Worm (Caenorhabditis elegans) whole organism, late embryonic: Measurements from ENCODE around the gene par-5.

Experiments used
- T23F11.4 ChIP-seq: fragments of 200-800 bp; sonication (Bioruptor generic); optimal IDR thresholded peaks from 2 replicates; lab custom pipeline; 2018; ENCODE audit warnings: mild to moderate bottlenecking, missing genetic modification characterization, missing compliant biosample characterization
- Y22D7AL.16 ChIP-seq: sonication (generic microtip); optimal IDR thresholded peaks from 2 replicates; lab custom pipeline; 2016; ENCODE audit warnings: missing genetic modification characterization, missing compliant biosample characterization
- dve-1 ChIP-seq: sonication (generic microtip); optimal IDR thresholded peaks from 2 replicates; lab custom pipeline; 2017; ENCODE audit warnings: antibody characterized with exemption, mild to moderate bottlenecking, missing genetic modification characterization, missing compliant biosample characterization
- elt-2 ChIP-seq: sonication (generic microtip); optimal IDR thresholded peaks from 2 replicates; lab custom pipeline; 2016; ENCODE audit warnings: missing genetic modification reagents, missing genetic modification characterization, missing compliant biosample characterization
- eyg-1 ChIP-seq: sonication (generic microtip); optimal IDR thresholded peaks from 2 replicates; lab custom pipeline; 2016; ENCODE audit warnings: missing genotype, missing genetic modification characterization, missing compliant biosample characterization
- fkh-10 ChIP-seq: fragments of 150-350 bp; optimal IDR thresholded peaks from 2 replicates; lab custom pipeline; 2014; ENCODE audit warnings: missing biosample characterization, missing genetic modification reagents, missing genetic modification characterization
- fkh-6 ChIP-seq: sonication (generic microtip); optimal IDR thresholded peaks from 2 replicates; lab custom pipeline; 2016; ENCODE audit warnings: missing genetic modification characterization, missing compliant biosample characterization
- nhr-232 ChIP-seq: sonication (generic microtip); optimal IDR thresholded peaks from 2 replicates; lab custom pipeline; 2016; ENCODE audit warnings: missing genetic modification characterization, missing compliant biosample characterization
- odd-2 ChIP-seq: sonication (generic microtip); optimal IDR thresholded peaks from 2 replicates; lab custom pipeline; 2017; ENCODE audit warnings: antibody characterized with exemption, mild to moderate bottlenecking, missing genetic modification characterization, missing compliant biosample characterization
- rnt-1 ChIP-seq: sonication (generic microtip); optimal IDR thresholded peaks from 2 replicates; lab custom pipeline; 2016; ENCODE audit warnings: missing genetic modification characterization, missing compliant biosample characterization
- syd-9 ChIP-seq: sonication (generic microtip); optimal IDR thresholded peaks from 2 replicates; lab custom pipeline; 2016; ENCODE audit warnings: mild to moderate bottlenecking, missing genetic modification characterization, moderate library complexity, missing compliant biosample characterization
- tbx-2 ChIP-seq: sonication (generic microtip); optimal IDR thresholded peaks from 2 replicates; lab custom pipeline; 2016; ENCODE audit warnings: missing genetic modification characterization, missing compliant biosample characterization
- unc-86 ChIP-seq: sonication (generic microtip); optimal IDR thresholded peaks from 2 replicates; lab custom pipeline; 2016; ENCODE audit warnings: missing genetic modification characterization, missing compliant biosample characterization

- no peak for TF ChIP-seq odd-2
- no peak for TF ChIP-seq unc-86 (tag; lab: Kevin White, UChicago)
- TF ChIP-seq Y22D7AL.16 (tag; lab: Kevin White, UChicago): no peak
- no peak for TF ChIP-seq dve-1
- TF ChIP-seq nhr-232: no peak
- no peak for TF ChIP-seq elt-2 (tag; lab: Kevin White, UChicago)
- no peak for TF ChIP-seq rnt-1 (tag; lab: Kevin White, UChicago)
- no peak for TF ChIP-seq fkh-10
- no peak for TF ChIP-seq tbx-2 (tag; lab: Kevin White, UChicago)
- no peak for TF ChIP-seq syd-9 (tag; lab: Kevin White, UChicago)
- TF ChIP-seq T23F11.4 (GFP tag; lab: Kevin White, UChicago): no peak
- TF ChIP-seq eyg-1 (tag; lab: Kevin White, UChicago): no peak
- TF ChIP-seq fkh-6 (tag; lab: Kevin White, UChicago): no peak
Measured at ce11 chrIV:11858142-11858541, 36.4 kb upstream of the par-5 start, which contains the start of gene let-92.
